Fruit fly (Drosophila melanogaster): Measurements from ENCODE around the gene beta-PheRS.

The beta-PheRS gene

DNA sequence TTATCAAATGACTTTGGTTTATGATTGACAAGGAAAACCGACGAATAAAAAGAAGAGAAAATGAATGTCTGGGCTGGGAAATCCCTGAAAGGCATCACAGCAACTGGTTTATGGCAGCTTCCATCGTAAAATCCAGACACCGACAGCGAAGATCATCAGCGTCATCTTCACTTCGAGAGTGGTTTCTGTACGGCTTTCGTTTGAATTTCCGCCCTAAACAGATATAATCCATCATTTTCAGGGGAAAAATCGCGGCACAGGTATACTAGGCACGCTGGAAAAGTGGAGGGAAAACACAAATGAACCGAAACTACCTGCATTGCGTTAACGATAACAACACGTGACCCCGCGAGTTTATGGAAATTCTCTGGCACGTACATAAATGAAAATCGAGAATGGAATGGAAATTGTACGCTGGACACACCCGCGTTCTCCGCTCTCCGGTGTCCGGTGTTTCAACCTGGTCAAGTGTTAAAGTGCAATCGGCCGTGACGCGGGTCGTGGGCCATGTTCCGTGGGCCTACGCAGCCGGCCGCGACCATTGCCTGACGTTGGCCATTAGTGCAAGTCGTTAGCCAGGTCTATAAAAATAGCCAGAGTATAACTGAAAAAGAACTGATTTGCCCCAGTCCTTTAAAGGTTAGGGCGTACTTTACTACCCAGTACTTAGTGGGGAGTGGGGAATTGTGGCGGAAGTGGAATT, 45.1 kb upstream of the beta-PheRS start:
- peak; percentile 93 for TF ChIP-seq kni (GFP tag; optimal IDR thresholded peaks at IDR 0.05)
- 0 out of 3 replicates have a peak, but pooled peaks have one; percentile 24 for TF ChIP-seq CG2199 (GFP tag; IDR thresholded peaks at IDR 0.05)
- no peak for TF ChIP-seq danr (GFP tag; IDR thresholded peaks at IDR 0.05)
- TF ChIP-seq Stat92E (GFP tag; optimal IDR thresholded peaks at IDR 0.05), result peak in 1 of 3 experiments; percentile 90
- peak in 1 of 2 experiments; percentile 77 for TF ChIP-seq Hr78 (GFP tag; optimal IDR thresholded peaks at IDR 0.05)
- peak; percentile 97 for TF ChIP-seq cad (GFP tag; optimal IDR thresholded peaks at IDR 0.05)
- TF ChIP-seq CG7271 (tag; optimal IDR thresholded peaks at IDR 0.05), result peak; percentile 18
- TF ChIP-seq CG10267 (tag; optimal IDR thresholded peaks at IDR 0.05), result no peak
- no peak for TF ChIP-seq bowl (GFP tag; IDR thresholded peaks at IDR 0.05)
- peak; percentile 1 for TF ChIP-seq CG7745 (tag; optimal IDR thresholded peaks at IDR 0.05)
- peak; percentile 48 for TF ChIP-seq twi (tag; optimal IDR thresholded peaks at IDR 0.05)
- peak; percentile 78 for TF ChIP-seq zen (tag; optimal IDR thresholded peaks at IDR 0.05)
- peak; percentile 87 for TF ChIP-seq CG15479 (GFP tag; optimal IDR thresholded peaks at IDR 0.05)
- no peak for TF ChIP-seq Lhr (GFP tag; optimal IDR thresholded peaks at IDR 0.05)
- peak in 1 of 2 experiments; percentile 95 for TF ChIP-seq tll (GFP tag; optimal IDR thresholded peaks at IDR 0.05)

DNA sequence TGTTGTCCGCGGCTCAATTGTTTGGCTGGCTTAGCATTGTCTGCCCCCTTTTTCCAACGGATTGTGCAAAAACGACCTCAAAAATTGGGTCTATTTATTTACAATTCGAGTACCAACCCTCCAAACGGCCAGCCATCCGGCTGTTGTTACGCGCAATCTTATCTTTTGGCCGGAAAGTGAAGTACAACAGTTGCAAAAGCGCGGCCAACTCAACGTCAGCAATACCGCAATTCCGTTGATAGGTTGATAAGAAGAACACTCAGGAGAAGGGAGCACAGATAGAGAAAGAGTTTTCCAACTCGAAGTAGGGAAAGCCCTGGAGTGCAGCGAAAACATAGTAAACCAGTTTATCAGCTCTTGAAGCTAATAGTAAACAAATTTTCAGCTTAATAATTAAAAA, 44.4 kb upstream of the beta-PheRS start:
- TF ChIP-seq mirr (GFP tag; optimal IDR thresholded peaks at IDR 0.05) (peak; percentile 30), Taf1 (GFP tag; IDR thresholded peaks at IDR 0.05) (no peak), CG4707 (GFP tag; optimal IDR thresholded peaks at IDR 0.05) (no peak), Meics (GFP tag; optimal IDR thresholded peaks at IDR 0.05) (no peak), vnd (GFP tag; IDR thresholded peaks at IDR 0.05; ENCODE audit: partially characterized antibody) (peak; percentile 45; the same call in 1 of the 3 replicates), lilli (GFP tag; optimal IDR thresholded peaks at IDR 0.05) (no peak), chif (GFP tag; optimal IDR thresholded peaks at IDR 0.05) (no peak), chinmo (GFP tag; IDR thresholded peaks at IDR 0.05; ENCODE audit: partially characterized antibody) (0 out of 4 replicates have a peak, but pooled peaks have one; percentile 45), Dip2 (GFP tag; IDR thresholded peaks at IDR 0.05) (no peak), lola (GFP tag; optimal IDR thresholded peaks at IDR 0.05) (no peak), CG10543 (GFP tag; optimal IDR thresholded peaks at IDR 0.05) (no peak), CkIIα-i1 (GFP tag; IDR thresholded peaks at IDR 0.05) (no peak), CG10959 (GFP tag; IDR thresholded peaks at IDR 0.05) (no peak), maf-S (GFP tag; optimal IDR thresholded peaks at IDR 0.05) (no peak), GATAe (GFP tag; conservative IDR thresholded peaks at IDR 0.05) (peak; percentile 72), ewg (GFP tag; optimal IDR thresholded peaks at IDR 0.05) (no peak), CG16779 (GFP tag; IDR thresholded peaks at IDR 0.05) (no peak), CG12769 (tag; optimal IDR thresholded peaks at IDR 0.05) (peak; percentile 24), CG5180 (GFP tag; optimal IDR thresholded peaks at IDR 0.05) (no peak), sug (tag; optimal IDR thresholded peaks at IDR 0.05) (peak; percentile 48), exex (tag; optimal IDR thresholded peaks at IDR 0.05) (peak; percentile 55), unpg (GFP tag; optimal IDR thresholded peaks at IDR 0.05) (no peak), kni (GFP tag; optimal IDR thresholded peaks at IDR 0.05) (no peak), Drgx (GFP tag; IDR thresholded peaks at IDR 0.05) (no peak), fd102C (GFP tag; optimal IDR thresholded peaks at IDR 0.05) (no peak), Hr51 (GFP tag; optimal IDR thresholded peaks at IDR 0.05) (no peak), nom (GFP tag; optimal IDR thresholded peaks at IDR 0.05) (no peak), scrt (GFP tag; optimal IDR thresholded peaks at IDR 0.05) (no peak), CG1529 (GFP tag; optimal IDR thresholded peaks at IDR 0.05) (no peak), sens-2 (GFP tag; IDR thresholded peaks at IDR 0.05) (no peak), CG15479 (GFP tag; optimal IDR thresholded peaks at IDR 0.05) (peak; percentile 65), bowl (GFP tag; IDR thresholded peaks at IDR 0.05) (no peak), sens (GFP tag) (no peak), lab (GFP tag; optimal IDR thresholded peaks at IDR 0.05) (peak; percentile 5)

All from whole organism, embryonic.